Worm (Caenorhabditis elegans): Measurements from ENCODE around the gene Y22D7AL.6.
A peak's percentile ranks its signal among the peaks of the same experiment; 100 is the strongest.

Gene Y22D7AL.6

DNA sequence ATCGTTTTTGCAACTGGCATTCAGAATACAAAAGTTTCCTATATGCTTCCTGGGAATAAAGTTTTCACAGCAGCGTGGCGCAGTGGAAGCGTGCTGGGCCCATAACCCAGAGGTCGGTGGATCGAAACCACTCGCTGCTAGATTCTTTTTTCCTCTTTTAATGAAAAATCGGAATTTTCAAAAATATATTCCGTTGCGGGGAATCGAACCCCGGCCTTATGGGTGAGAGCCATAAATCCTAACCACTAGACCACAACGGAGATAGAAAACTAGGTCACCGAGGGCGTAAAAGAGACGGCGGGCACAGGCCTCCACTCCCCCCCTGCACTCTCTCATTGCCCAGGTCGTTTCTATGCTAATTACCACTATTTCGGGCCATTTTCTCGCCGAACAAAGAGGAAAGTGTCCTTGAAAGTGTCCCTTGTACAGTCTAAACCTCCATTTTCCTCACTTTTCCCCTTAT lies at the start of gene Y22D7AL.6:
Gene Y22D7AL.6, plus strand, starts transcription at position 413 of the 463 bp plus-strand sequence.
- TF ChIP-seq hmg-1.1 (GFP tag; IDR thresholded peaks at IDR 0.05), result peak; percentile 68
- no peak for TF ChIP-seq saeg-2 (GFP tag; IDR thresholded peaks at IDR 0.05)
- peak; percentile 79 for TF ChIP-seq spr-3 (GFP tag; optimal IDR thresholded peaks at IDR 0.05)
- peak; percentile 84 for TF ChIP-seq arid-1 (GFP tag; conservative IDR thresholded peaks at IDR 0.05)
- no peak for TF ChIP-seq nhr-11 (tag; optimal IDR thresholded peaks at IDR 0.05)
- TF ChIP-seq egl-43 (GFP tag; IDR thresholded peaks at IDR 0.05), result peak; percentile 95
- peak; percentile 61 for TF ChIP-seq spr-1 (tag; optimal IDR thresholded peaks at IDR 0.05)
- TF ChIP-seq dmd-9 (GFP tag; IDR thresholded peaks at IDR 0.05), result 0 out of 2 replicates have a peak, but pooled peaks have one; percentile 12
- no peak for TF ChIP-seq nhr-237 (tag; optimal IDR thresholded peaks at IDR 0.05)
- peak; percentile 52 for TF ChIP-seq F37D6.2 (tag; optimal IDR thresholded peaks at IDR 0.05)
- TF ChIP-seq unc-130 (GFP tag; optimal IDR thresholded peaks at IDR 0.05), result peak; percentile 46
- TF ChIP-seq snpc-4 (tag; optimal IDR thresholded peaks at IDR 0.05), result no peak
- TF ChIP-seq mdl-1 (tag; optimal IDR thresholded peaks at IDR 0.05), result no peak
- TF ChIP-seq zfp-2 (tag; optimal IDR thresholded peaks at IDR 0.05), result peak; percentile 33
- TF ChIP-seq zfp-3 (GFP tag; conservative IDR thresholded peaks at IDR 0.05), result peak; percentile 79; the same call in 1 of the 2 replicates
- TF ChIP-seq ces-1 (GFP tag; optimal IDR thresholded peaks at IDR 0.05), result no peak
- peak; percentile 76 for TF ChIP-seq vab-7 (GFP tag; IDR thresholded peaks at IDR 0.05)
- peak; percentile 91 for TF ChIP-seq lim-7 (GFP tag; IDR thresholded peaks at IDR 0.05)
- peak; percentile 30 to 87; a peak in 1 of 4 replicates for TF ChIP-seq madf-5 (GFP tag; IDR thresholded peaks at IDR 0.05)
- TF ChIP-seq jun-1 (tag; optimal IDR thresholded peaks at IDR 0.05), result no peak
- TF ChIP-seq ctbp-1 (GFP tag; IDR thresholded peaks at IDR 0.05), result peak; percentile 81
- TF ChIP-seq egl-27 (tag; optimal IDR thresholded peaks at IDR 0.05), result no peak
- TF ChIP-seq zag-1 (tag; optimal IDR thresholded peaks at IDR 0.05), result no peak
- TF ChIP-seq nhr-42 (GFP tag; IDR thresholded peaks at IDR 0.05), result 0 out of 2 replicates have a peak, but pooled peaks have one; percentile 54
- TF ChIP-seq mdt-29 (GFP tag; IDR thresholded peaks at IDR 0.05), result peak; percentile 83
- TF ChIP-seq mxl-2 (GFP tag; conservative IDR thresholded peaks at IDR 0.05), result no peak
- TF ChIP-seq dve-1 (tag; optimal IDR thresholded peaks at IDR 0.05; ENCODE audit: insufficient read depth), result peak; percentile 53
- no peak for TF ChIP-seq T20F7.1 (GFP tag; optimal IDR thresholded peaks at IDR 0.05)
- no peak for TF ChIP-seq ceh-82 (tag; optimal IDR thresholded peaks at IDR 0.05)
- no peak for TF ChIP-seq nhr-6 (tag; optimal IDR thresholded peaks at IDR 0.05)
- peak; percentile 65 for TF ChIP-seq mes-2 (tag; optimal IDR thresholded peaks at IDR 0.05; ENCODE audit: poor library complexity, severe bottlenecking)
- TF ChIP-seq lin-13 (GFP tag; optimal IDR thresholded peaks at IDR 0.05), result peak; percentile 90
- no peak for TF ChIP-seq tag-97 (GFP tag; IDR thresholded peaks at IDR 0.05)
- TF ChIP-seq ZK337.2 (GFP tag; IDR thresholded peaks at IDR 0.05), result no peak
- TF ChIP-seq ceh-62 (tag; optimal IDR thresholded peaks at IDR 0.05), result no peak
- TF ChIP-seq mxl-3 (GFP tag; optimal IDR thresholded peaks at IDR 0.05), result peak; percentile 9
- TF ChIP-seq mep-1 (tag; optimal IDR thresholded peaks at IDR 0.05), result no peak
- TF ChIP-seq Y5F2A.4 (GFP tag; optimal IDR thresholded peaks at IDR 0.05), result peak; percentile 53
- no peak for TF ChIP-seq nhr-41 (GFP tag; IDR thresholded peaks at IDR 0.05)
- TF ChIP-seq cey-2 (tag; optimal IDR thresholded peaks at IDR 0.05; ENCODE audit: borderline replicate concordance, insufficient read depth), result no peak
- peak; percentile 45; the same call in 1 of the 2 replicates for TF ChIP-seq Y105C5A.15 (GFP tag; IDR thresholded peaks at IDR 0.05)
- TF ChIP-seq Y48G9A.11 (GFP tag; IDR thresholded peaks at IDR 0.05), result peak; percentile 77; the same call in 1 of the 2 replicates
- peak; percentile 91 for TF ChIP-seq pha-4 (GFP tag; IDR thresholded peaks at IDR 0.05)
- TF ChIP-seq pha-4 (tag; optimal IDR thresholded peaks at IDR 0.05), result no peak
- TF ChIP-seq dpl-1 (GFP tag; optimal IDR thresholded peaks at IDR 0.05), result no peak
- TF ChIP-seq ztf-11 (tag; optimal IDR thresholded peaks at IDR 0.05), result no peak
- TF ChIP-seq daf-8 (GFP tag; IDR thresholded peaks at IDR 0.05), result no peak
- TF ChIP-seq unc-62 (GFP tag; optimal IDR thresholded peaks at IDR 0.05 in 1 of 2), result no peak
- no peak for TF ChIP-seq unc-62 (tag; optimal IDR thresholded peaks at IDR 0.05)
- no peak for TF ChIP-seq skn-1 (tag; optimal IDR thresholded peaks at IDR 0.05)
- peak; percentile 92 for TF ChIP-seq aha-1 (tag)
